Fruit fly (Drosophila melanogaster): Measurements from ENCODE around the gene CG9886.

DNA sequence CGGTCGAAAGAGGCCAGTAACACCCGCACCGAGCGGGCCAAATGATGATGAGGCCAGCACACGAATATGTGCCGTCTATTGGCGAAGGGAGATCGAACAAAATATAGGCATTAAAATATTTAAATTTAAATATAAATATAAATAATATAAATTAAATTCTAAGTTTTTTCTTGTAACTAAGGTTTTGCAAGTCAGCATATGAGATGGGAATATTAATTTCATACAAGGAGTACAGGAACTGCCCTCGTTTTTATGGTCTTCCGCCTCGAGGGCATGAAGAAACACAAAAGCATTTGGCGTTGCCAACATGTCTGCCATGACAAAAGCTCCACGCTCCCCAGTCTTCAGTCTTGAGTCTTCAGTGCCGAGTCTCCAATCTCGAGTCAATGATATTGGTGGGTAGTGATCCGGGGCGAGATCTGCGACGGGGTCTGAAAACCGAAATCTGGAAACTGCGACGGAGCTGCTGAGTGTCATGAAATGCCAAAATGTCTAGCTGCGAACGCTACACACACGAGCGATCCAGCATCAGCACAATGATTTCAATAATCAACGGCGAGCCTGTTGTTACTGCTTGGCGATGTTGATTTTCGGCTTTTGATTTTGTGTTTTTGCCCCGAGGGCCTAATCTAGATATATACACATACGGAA is 47.2 kb downstream of the CG9886 start:
- TF ChIP-seq Hr96 (GFP tag; optimal IDR thresholded peaks at IDR 0.05) (no peak), bab1 (GFP tag; optimal IDR thresholded peaks at IDR 0.05) (no peak), Crg-1 (GFP tag; optimal IDR thresholded peaks at IDR 0.05) (no peak)

Measured in whole organism, adult.